Worm (Caenorhabditis elegans) whole organism, L1 larva: Measurements from ENCODE around the gene mfsd-12.

ENCODE experiments used
- unc-62 ChIP-seq: fragments of 150-350 bp; optimal IDR thresholded peaks from 2 replicates; lab custom pipeline; 2014; ENCODE audit warnings: missing biosample characterization, missing genetic modification reagents, missing genetic modification characterization
- ztf-11 ChIP-seq, 2 experiments: sonication (generic microtip); optimal IDR thresholded peaks; 2 replicates each; lab custom pipeline; 2016 to 2017; ENCODE audit warnings: missing genetic modification characterization in 2 of 2, missing biosample characterization in 1 of 2, missing compliant biosample characterization in 1 of 2

DNA sequence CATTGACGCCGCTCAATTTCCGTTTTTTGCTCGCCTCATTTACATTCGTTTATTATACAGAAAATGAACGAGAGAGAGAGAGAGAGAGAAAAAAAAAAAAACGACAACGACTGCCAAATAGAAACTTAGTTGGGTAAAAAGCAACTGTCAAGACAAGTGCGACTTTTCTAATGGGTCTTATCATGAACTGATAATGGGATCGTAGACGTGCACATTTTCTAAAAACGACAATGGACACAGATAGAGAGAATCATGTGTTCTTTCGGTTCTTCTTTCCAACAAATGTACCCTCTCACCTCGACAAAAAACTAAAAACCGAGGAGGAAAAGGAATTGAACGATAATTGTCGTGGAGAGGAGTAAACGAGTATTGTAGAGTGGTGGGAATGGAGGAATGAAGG is 32.2 kb downstream of the mfsd-12 start:
- no peak for TF ChIP-seq unc-62 (GFP tag; lab: Kevin White, UChicago)
- TF ChIP-seq ztf-11 (tag; optimal IDR thresholded peaks at IDR 0.05; lab: Kevin White, UChicago), result no peak
